Fruit fly (Drosophila melanogaster): Measurements from ENCODE around the gene CG12379.

Gene CG12379

DNA sequence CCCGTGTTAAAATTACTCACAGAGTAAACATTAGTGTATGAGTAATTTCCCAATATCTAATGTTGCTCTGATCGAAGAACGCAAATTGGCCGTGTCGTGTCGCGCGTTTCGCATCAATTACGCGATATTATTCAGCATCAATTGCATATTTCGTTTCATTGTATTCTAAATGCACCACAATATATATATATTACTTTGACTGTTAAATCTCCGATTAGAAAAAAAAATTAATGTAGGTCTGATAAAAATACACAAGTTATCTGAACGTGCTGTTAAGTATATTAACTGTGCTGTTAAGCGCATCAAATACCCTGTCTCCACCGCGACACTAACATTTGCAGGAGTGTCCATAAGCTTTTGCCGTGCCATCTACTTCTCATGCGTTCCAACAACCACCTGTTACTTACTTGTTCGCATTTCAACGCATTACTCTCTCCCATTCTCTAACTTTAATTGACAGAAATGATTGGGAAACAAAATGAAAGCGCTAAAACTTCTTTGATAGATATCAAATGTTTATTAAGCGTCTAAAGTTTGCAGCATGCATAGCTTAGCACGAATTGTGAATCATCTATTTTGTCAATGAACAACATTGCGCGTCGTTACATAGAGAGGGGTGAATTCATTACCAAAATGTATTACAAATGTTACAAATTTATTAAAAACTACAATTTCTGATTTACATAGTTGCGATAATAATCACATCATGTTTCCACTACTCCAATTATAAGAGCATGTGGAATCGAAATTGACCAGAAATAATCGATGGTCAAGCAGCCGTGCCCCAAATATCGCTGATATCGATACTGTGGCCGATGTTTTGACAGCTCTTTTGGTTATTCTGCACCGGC is 26.9 kb upstream of the CG12379 start, which contains the start of the genes Graf and mRpL3:
TSS of gene Graf (minus strand) at position 287 of the 851 bp plus-strand sequence.
TSS of gene mRpL3 (plus strand) at position 802 of the 851 bp plus-strand sequence.
- TF ChIP-seq kay (GFP tag; ENCODE audit: borderline replicate concordance): peak; percentile 97
- TF ChIP-seq pad (GFP tag; optimal IDR thresholded peaks at IDR 0.05): peak; percentile 3
- no peak for TF ChIP-seq cic (GFP tag; optimal IDR thresholded peaks at IDR 0.05)
- no peak for TF ChIP-seq CG7045 (GFP tag; optimal IDR thresholded peaks at IDR 0.05)
- no peak for TF ChIP-seq Clk (GFP tag; optimal IDR thresholded peaks at IDR 0.05)
- TF ChIP-seq CG7101 (tag; optimal IDR thresholded peaks at IDR 0.05): no peak
- peak; percentile 6 for TF ChIP-seq bab1 (GFP tag; optimal IDR thresholded peaks at IDR 0.05)

DNA sequence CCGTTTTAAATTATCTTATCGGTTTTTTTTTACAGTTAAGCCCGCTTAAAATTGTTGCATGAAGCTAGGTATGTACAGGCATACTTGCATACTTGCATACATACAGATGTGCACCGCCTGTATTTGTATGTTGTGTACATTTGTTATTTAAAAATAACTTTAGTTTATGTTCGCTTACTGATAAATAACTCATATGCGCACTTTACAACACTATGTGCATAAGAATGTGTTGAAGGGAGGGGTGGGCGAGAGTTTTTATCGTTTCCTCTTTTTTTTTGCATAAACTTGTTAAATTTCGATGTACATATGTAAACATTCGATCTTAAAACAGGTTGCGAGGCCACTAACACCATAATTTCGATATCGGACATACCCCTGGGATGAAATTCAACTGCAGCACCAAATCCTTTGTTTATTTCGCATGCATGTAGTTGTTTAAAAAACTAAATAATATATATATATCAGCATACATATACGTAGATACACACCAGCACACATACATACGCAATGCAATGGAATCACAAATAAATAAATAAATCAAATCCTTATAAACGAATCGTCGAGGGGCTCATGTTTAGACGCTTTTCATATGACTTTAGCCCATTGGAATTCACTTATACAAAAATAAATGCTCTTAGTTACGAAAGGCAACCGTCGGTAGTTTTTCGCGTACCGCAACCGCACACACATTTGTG is 26.1 kb upstream of the CG12379 start:
- TF ChIP-seq bab1 (GFP tag; optimal IDR thresholded peaks at IDR 0.05) (no peak), tj (GFP tag; optimal IDR thresholded peaks at IDR 0.05) (peak; percentile 27)

dm6 chrX:15758692-15759240 is 25.0 kb upstream of the CG12379 start:
- TF ChIP-seq kay (GFP tag; ENCODE audit: borderline replicate concordance) (peak; percentile 47), Crg-1 (GFP tag; optimal IDR thresholded peaks at IDR 0.05) (peak; percentile 5), toe (GFP tag; optimal IDR thresholded peaks at IDR 0.05) (no peak), Hr96 (GFP tag; optimal IDR thresholded peaks at IDR 0.05) (no peak), cic (GFP tag; optimal IDR thresholded peaks at IDR 0.05) (peak; percentile 26), CG7101 (tag; optimal IDR thresholded peaks at IDR 0.05) (peak; percentile 32), CG1620 (GFP tag; optimal IDR thresholded peaks at IDR 0.05) (no peak), Mnt (GFP tag; optimal IDR thresholded peaks at IDR 0.05) (peak; percentile 22), CG5204 (GFP tag; optimal IDR thresholded peaks at IDR 0.05) (no peak), CG12768 (GFP tag; optimal IDR thresholded peaks at IDR 0.05) (no peak)

dm6 chrX:15756018-15756417 is 22.2 kb upstream of the CG12379 start, which contains the start of gene CG8260:
CG8260 (plus strand) TSS chrX:15756318.
- no peak for TF ChIP-seq CG1620 (GFP tag; optimal IDR thresholded peaks at IDR 0.05)
- TF ChIP-seq tj (GFP tag; optimal IDR thresholded peaks at IDR 0.05): no peak
- TF ChIP-seq CG14711 (tag; optimal IDR thresholded peaks at IDR 0.05): no peak
- TF ChIP-seq cic (GFP tag; optimal IDR thresholded peaks at IDR 0.05): no peak
- TF ChIP-seq ovo (GFP tag; optimal IDR thresholded peaks at IDR 0.05): no peak
- no peak for TF ChIP-seq toe (GFP tag; optimal IDR thresholded peaks at IDR 0.05)
- no peak for TF ChIP-seq Crg-1 (GFP tag; optimal IDR thresholded peaks at IDR 0.05)
- TF ChIP-seq CG7045 (GFP tag; optimal IDR thresholded peaks at IDR 0.05): no peak

DNA sequence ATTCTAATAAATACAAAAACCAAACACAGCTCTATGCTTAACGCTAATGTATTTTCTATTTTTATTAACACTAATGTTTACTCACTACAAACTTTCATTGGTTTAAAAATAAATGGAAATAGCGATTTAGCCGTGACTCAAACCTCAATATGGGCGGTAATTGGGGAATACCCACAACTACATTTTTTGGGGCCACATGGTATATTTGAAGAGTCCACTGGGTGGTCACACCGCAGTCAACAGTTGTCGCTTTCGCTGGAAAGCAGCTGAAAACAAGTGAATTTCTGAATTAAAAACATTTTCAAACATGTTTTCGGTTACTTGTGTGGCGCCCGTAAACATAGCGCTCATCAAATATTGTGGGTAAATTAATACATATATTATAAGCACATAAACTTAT is 15.1 kb upstream of the CG12379 start, which contains the start of gene Mvd:
TSS of gene Mvd (plus strand) at position 222 of the 400 bp plus-strand sequence.
- TF ChIP-seq CG33017 (tag; optimal IDR thresholded peaks at IDR 0.05) (no peak), kay (GFP tag; ENCODE audit: borderline replicate concordance) (peak; percentile 93), Mnt (GFP tag; optimal IDR thresholded peaks at IDR 0.05) (peak; percentile 85), cnc (optimal IDR thresholded peaks at IDR 0.05) (no peak), ovo (GFP tag; optimal IDR thresholded peaks at IDR 0.05) (peak; percentile 2), CG1620 (GFP tag; optimal IDR thresholded peaks at IDR 0.05) (peak; percentile 37), tj (GFP tag; optimal IDR thresholded peaks at IDR 0.05) (no peak), bab1 (GFP tag; optimal IDR thresholded peaks at IDR 0.05) (peak; percentile 68), Clk (GFP tag; optimal IDR thresholded peaks at IDR 0.05) (no peak), CG7101 (tag; optimal IDR thresholded peaks at IDR 0.05) (peak; percentile 4), CG5204 (GFP tag; optimal IDR thresholded peaks at IDR 0.05) (no peak)

DNA sequence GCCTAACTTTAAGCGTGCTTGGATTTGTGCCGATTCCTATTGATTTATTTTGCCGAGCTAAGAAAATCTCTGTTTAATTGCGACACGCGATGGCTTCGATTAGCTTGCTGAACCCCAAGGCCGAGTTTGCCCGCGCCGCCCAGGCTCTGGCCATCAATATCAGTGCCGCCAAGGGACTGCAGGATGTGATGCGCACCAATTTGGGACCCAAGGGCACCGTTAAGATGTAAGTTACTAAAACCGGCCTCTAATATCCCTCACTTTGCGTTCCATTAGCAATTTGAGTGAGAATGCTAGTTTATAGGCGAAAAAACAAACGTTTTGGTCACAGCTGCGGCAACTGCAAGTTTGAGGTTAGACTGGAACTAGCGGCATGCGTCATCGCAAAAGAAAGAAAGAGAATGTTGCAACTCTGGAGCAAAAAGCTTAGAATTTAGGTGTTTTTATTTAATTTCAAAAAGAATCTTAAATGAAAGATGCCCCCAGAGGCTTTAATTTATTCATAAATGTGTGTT is 12.9 kb upstream of the CG12379 start:
- TF ChIP-seq CG1620 (GFP tag; optimal IDR thresholded peaks at IDR 0.05) (no peak), tj (GFP tag; optimal IDR thresholded peaks at IDR 0.05) (no peak), kay (GFP tag; ENCODE audit: borderline replicate concordance) (peak; percentile 88), toe (GFP tag; optimal IDR thresholded peaks at IDR 0.05) (no peak), Mnt (GFP tag; optimal IDR thresholded peaks at IDR 0.05) (peak; percentile 4), CG7101 (tag; optimal IDR thresholded peaks at IDR 0.05) (no peak)

Measured in whole organism, adult.